Worm (Caenorhabditis elegans): ENCODE results near the gene enpl-1.

DNA sequence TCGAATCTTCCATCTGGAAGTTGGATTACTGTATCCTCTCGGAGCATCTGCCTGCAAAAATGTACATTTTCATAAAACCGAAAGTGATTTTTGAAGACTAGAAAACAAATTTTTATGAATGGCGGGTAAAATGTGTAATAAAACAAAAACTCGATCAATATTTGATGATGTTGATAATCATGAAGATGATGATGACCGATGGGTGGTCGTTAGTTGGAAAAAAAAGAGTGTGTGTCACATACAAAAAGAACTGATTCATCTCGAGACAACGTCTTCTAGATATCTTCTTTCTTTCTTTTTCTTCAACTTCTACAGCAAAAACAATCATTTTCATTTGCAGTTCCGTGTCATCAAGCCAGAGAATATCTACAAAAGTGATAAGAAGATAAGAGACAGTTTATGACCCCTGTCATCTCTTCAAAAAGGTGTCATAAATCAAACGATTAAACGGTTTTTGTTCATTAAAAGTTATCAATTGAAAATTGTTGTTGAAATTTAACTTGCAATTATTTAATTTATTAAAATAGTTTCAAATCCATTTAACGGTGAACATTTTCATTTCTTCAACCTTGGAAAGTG is 26.5 kb upstream of the enpl-1 start, which contains the start of gene bcc-1:
- TF ChIP-seq let-526 (GFP tag; IDR thresholded peaks at IDR 0.05) (no peak), ceh-100 (GFP tag; IDR thresholded peaks at IDR 0.05) (no peak), unc-62 (GFP tag; optimal IDR thresholded peaks at IDR 0.05) (no peak), him-1 (tag; optimal IDR thresholded peaks at IDR 0.05) (no peak), fkh-3 (tag; optimal IDR thresholded peaks at IDR 0.05) (no peak), snpc-1.1 (tag; optimal IDR thresholded peaks at IDR 0.05; ENCODE audit: insufficient read depth) (no peak), aptf-2 (GFP tag; conservative IDR thresholded peaks at IDR 0.05) (no peak), F55B11.4 (tag; optimal IDR thresholded peaks at IDR 0.05; ENCODE audit: borderline replicate concordance, insufficient read depth) (no peak), nhr-27 (tag; optimal IDR thresholded peaks at IDR 0.05) (no peak), ama-1 (optimal IDR thresholded peaks at IDR 0.05) (no peak), ama-1 (GFP tag; optimal IDR thresholded peaks at IDR 0.05) (no peak), ztf-18 (tag; optimal IDR thresholded peaks at IDR 0.05) (no peak)

All from whole organism, young adult.